Worm (Caenorhabditis elegans): ENCODE measurements around the gene C01C10.2.

The C01C10.2 gene

DNA sequence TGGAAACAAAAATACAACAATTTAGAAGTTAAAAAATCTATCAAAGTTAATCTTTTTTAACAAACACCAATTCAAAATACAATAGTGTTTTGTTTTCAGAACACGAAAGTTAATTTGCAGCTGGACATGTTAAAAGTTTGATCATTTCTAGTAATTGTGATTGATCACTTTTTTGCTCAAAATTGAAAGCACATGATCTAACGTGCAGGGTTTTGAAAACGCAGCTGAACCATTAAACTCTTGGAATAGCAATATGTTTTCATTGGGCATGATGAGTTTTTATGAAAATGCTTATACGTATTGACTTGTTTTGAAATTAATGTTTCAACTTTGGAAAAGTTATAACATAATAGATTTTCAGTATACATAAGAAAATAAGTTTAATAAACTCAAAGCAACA lies 9.4 kb upstream of the C01C10.2 start:
- TF ChIP-seq elt-3 (tag; optimal IDR thresholded peaks at IDR 0.05) (no peak), nfya-1 (tag; optimal IDR thresholded peaks at IDR 0.05; ENCODE audit: insufficient read depth) (no peak), nhr-28 (tag; optimal IDR thresholded peaks at IDR 0.05) (no peak), pqm-1 (tag; optimal IDR thresholded peaks at IDR 0.05) (no peak), nhr-67 (tag; optimal IDR thresholded peaks at IDR 0.05) (no peak), ztf-11 (tag; optimal IDR thresholded peaks at IDR 0.05) (no peak), R02D3.7 (tag; optimal IDR thresholded peaks at IDR 0.05) (no peak), ztf-4 (tag; optimal IDR thresholded peaks at IDR 0.05) (no peak), nhr-12 (tag; optimal IDR thresholded peaks at IDR 0.05) (no peak), hmg-11 (tag; optimal IDR thresholded peaks at IDR 0.05) (no peak), ceh-82 (tag; optimal IDR thresholded peaks at IDR 0.05) (no peak), nhr-23 (tag; optimal IDR thresholded peaks at IDR 0.05) (no peak), snpc-4 (tag; optimal IDR thresholded peaks at IDR 0.05) (no peak), lin-39 (tag; optimal IDR thresholded peaks at IDR 0.05) (no peak), daf-12 (tag; optimal IDR thresholded peaks at IDR 0.05) (no peak), pha-4 (tag; optimal IDR thresholded peaks at IDR 0.05) (no peak)

ce11 chrX:7446485-7446884 lies 8.6 kb upstream of the C01C10.2 start:
- TF ChIP-seq nfya-1 (tag; optimal IDR thresholded peaks at IDR 0.05; ENCODE audit: insufficient read depth), result peak; percentile 10
- peak; percentile 91 for TF ChIP-seq mml-1 (tag; optimal IDR thresholded peaks at IDR 0.05)
- no peak for TF ChIP-seq tbx-2 (tag; optimal IDR thresholded peaks at IDR 0.05)

DNA sequence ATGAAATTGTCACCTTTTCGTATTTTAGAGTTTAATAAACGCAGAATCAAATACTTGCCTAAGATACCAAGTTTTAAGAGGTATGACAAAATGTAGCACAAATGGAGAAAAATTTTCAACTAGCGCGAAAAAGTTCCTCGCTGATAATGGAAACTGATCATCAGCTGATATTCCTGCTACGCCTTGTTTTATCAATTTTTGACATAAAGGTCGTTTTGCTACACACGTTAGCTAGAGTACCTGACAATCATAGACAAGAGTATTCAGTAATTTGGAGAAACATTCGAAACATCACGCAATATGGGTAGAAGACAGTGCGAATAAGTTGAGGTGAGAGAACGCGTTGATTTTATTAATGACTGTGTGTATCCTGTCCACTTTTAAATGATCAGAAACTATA lies 7.8 kb upstream of the C01C10.2 start:
- TF ChIP-seq nhr-23 (tag; optimal IDR thresholded peaks at IDR 0.05) (no peak), lin-15B (tag; optimal IDR thresholded peaks at IDR 0.05) (no peak), nhr-237 (tag; optimal IDR thresholded peaks at IDR 0.05) (no peak), nhr-11 (tag; optimal IDR thresholded peaks at IDR 0.05) (no peak), nfya-1 (tag; optimal IDR thresholded peaks at IDR 0.05; ENCODE audit: insufficient read depth) (no peak), ceh-9 (tag; optimal IDR thresholded peaks at IDR 0.05) (no peak), hmg-11 (tag; optimal IDR thresholded peaks at IDR 0.05) (no peak), lin-39 (tag; optimal IDR thresholded peaks at IDR 0.05) (no peak), egl-5 (tag; optimal IDR thresholded peaks at IDR 0.05) (no peak), ztf-11 (tag; optimal IDR thresholded peaks at IDR 0.05) (no peak), elt-2 (tag; optimal IDR thresholded peaks at IDR 0.05) (peak; percentile 66), pqm-1 (tag; optimal IDR thresholded peaks at IDR 0.05) (peak; percentile 65)

DNA sequence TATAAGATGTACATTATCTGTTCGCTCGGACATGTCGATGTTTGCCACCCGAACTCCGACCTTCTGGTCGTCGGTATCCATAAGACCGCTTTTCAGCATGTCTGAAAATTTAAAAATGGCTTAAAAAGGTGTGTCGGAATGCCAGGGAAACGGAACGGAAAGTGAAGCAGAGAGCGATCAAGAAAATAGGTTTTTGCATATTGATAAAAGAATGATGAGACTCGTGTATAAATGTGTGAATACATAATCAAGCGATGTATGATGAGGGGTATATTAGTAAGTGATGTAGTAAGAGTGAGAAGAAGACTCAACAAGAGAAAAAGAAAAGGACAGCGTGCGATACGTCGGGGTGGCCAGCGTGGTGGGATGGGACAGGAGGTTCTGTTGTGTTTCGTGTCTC lies 4.6 kb upstream of the C01C10.2 start, which contains the start of gene acl-12:
Gene acl-12 (minus strand): TSS at position 101 of the 400 bp plus-strand sequence.
- TF ChIP-seq nfya-1 (tag; optimal IDR thresholded peaks at IDR 0.05; ENCODE audit: insufficient read depth), result peak; percentile 29
- no peak for TF ChIP-seq ZK546.5 (tag; optimal IDR thresholded peaks at IDR 0.05)

DNA sequence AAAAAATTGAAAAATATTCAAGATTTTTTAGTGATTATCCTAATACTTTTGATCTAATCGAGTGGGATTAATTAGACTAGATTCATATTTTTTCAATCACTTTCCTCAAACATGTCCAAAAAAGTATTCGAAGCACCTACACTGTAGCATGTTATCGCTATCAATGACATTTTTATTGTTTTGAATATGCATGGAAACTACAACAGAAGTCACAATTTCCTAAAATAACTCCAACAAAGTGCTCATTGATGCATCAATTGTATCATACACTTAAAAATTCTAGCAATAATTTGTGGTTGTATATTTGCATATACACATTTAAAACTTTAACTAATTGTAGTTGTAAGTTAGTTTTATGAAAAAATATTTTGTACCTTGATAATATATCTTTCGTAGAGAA lies 2.2 kb upstream of the C01C10.2 start:
- TF ChIP-seq pqm-1 (tag; optimal IDR thresholded peaks at IDR 0.05) (peak; percentile 81), nhr-67 (tag; optimal IDR thresholded peaks at IDR 0.05) (no peak), elt-2 (tag; optimal IDR thresholded peaks at IDR 0.05) (peak; percentile 34), skn-1 (tag; optimal IDR thresholded peaks at IDR 0.05) (no peak), ceh-28 (tag; optimal IDR thresholded peaks at IDR 0.05) (no peak)

ce11 chrX:7436912-7437311 lies 1.0 kb downstream of the C01C10.2 start:
- no peak for TF ChIP-seq pqm-1 (tag; optimal IDR thresholded peaks at IDR 0.05)
- peak; percentile 6 for TF ChIP-seq jun-1 (tag; optimal IDR thresholded peaks at IDR 0.05)
- TF ChIP-seq elt-3 (tag; optimal IDR thresholded peaks at IDR 0.05), result no peak

ce11 chrX:7433269-7433668 lies 4.6 kb downstream of the C01C10.2 start, which contains the start of gene clc-5:
TSS of gene clc-5 (plus strand) at chrX:7433569.
- TF ChIP-seq nfya-1 (tag; optimal IDR thresholded peaks at IDR 0.05; ENCODE audit: insufficient read depth), result no peak
- no peak for TF ChIP-seq ZK546.5 (tag; optimal IDR thresholded peaks at IDR 0.05)
- no peak for TF ChIP-seq fkh-2 (tag; optimal IDR thresholded peaks at IDR 0.05)
- TF ChIP-seq sea-2 (GFP tag; optimal IDR thresholded peaks at IDR 0.05), result no peak
- no peak for TF ChIP-seq nhr-43 (tag; optimal IDR thresholded peaks at IDR 0.05; ENCODE audit: poor library complexity, severe bottlenecking)
- no peak for TF ChIP-seq snpc-4 (tag; optimal IDR thresholded peaks at IDR 0.05)
- TF ChIP-seq nhr-23 (tag; optimal IDR thresholded peaks at IDR 0.05), result no peak
- no peak for TF ChIP-seq nhr-12 (tag; optimal IDR thresholded peaks at IDR 0.05)
- no peak for TF ChIP-seq lsy-12 (tag; optimal IDR thresholded peaks at IDR 0.05)
- TF ChIP-seq fos-1 (tag; optimal IDR thresholded peaks at IDR 0.05), result no peak
- TF ChIP-seq lin-15B (tag; optimal IDR thresholded peaks at IDR 0.05), result no peak
- no peak for TF ChIP-seq jun-1 (tag; optimal IDR thresholded peaks at IDR 0.05)

Data from whole organism, L3 larva.